Worm (Caenorhabditis elegans) whole organism, mixed stage, embryonic: ENCODE measurements around the gene srh-87.

Experiments
- M03D4.4 ChIP-seq: sonication (generic microtip); optimal IDR thresholded peaks from 2 replicates; lab custom pipeline; 2017; ENCODE audit warnings: mild to moderate bottlenecking, missing genetic modification characterization, missing compliant biosample characterization
- bed-3 ChIP-seq: fragments of 200-800 bp; sonication (Bioruptor generic); optimal IDR thresholded peaks from 3 replicates; lab custom pipeline; 2018; ENCODE audit warnings: mild to moderate bottlenecking, missing genetic modification characterization, moderate library complexity, missing compliant biosample characterization
- blmp-1 ChIP-seq: fragments of 150-350 bp; optimal IDR thresholded peaks from 2 replicates; lab custom pipeline; 2014; ENCODE audit warnings: missing biosample characterization, missing genetic modification characterization
- ceh-39 ChIP-seq: fragments of 150-350 bp; optimal IDR thresholded peaks from 2 replicates; lab custom pipeline; 2014; ENCODE audit warnings: missing biosample characterization, missing genetic modification characterization
- ceh-43 ChIP-seq: fragments of 200-800 bp; sonication (Bioruptor generic); optimal IDR thresholded peaks from 2 replicates; lab custom pipeline; 2018; ENCODE audit warnings: mild to moderate bottlenecking, missing genetic modification characterization, moderate library complexity, missing compliant biosample characterization
- ceh-83 ChIP-seq: fragments of 200-800 bp; sonication (Bioruptor generic); optimal IDR thresholded peaks from 2 replicates; lab custom pipeline; 2018; ENCODE audit warnings: mild to moderate bottlenecking, missing genetic modification characterization, missing compliant biosample characterization
- ces-1 ChIP-seq: fragments of 150-350 bp; optimal IDR thresholded peaks from 2 replicates; lab custom pipeline; 2014; ENCODE audit warnings: missing biosample characterization, missing genetic modification reagents, missing genetic modification characterization
- cnd-1 ChIP-seq: fragments of 200-800 bp; sonication (Bioruptor generic); optimal IDR thresholded peaks from 2 replicates; lab custom pipeline; 2018; ENCODE audit warnings: mild to moderate bottlenecking, missing genetic modification characterization, missing compliant biosample characterization
- drap-1 ChIP-seq: fragments of 200-800 bp; sonication (Bioruptor generic); optimal IDR thresholded peaks from 3 replicates; lab custom pipeline; 2018; ENCODE audit warnings: mild to moderate bottlenecking, missing genetic modification characterization, missing compliant biosample characterization
- elt-1 ChIP-seq: sonication (generic microtip); optimal IDR thresholded peaks from 2 replicates; lab custom pipeline; 2017; ENCODE audit warnings: missing genetic modification characterization, mild to moderate bottlenecking, missing compliant biosample characterization, antibody characterized with exemption, moderate library complexity, borderline replicate concordance; ENCODE audit not compliant: insufficient read depth
- elt-3 ChIP-seq: fragments of 150-350 bp; optimal IDR thresholded peaks from 2 replicates; lab custom pipeline; 2014; ENCODE audit warnings: missing biosample characterization, missing genetic modification characterization
- flh-1 ChIP-seq: fragments of 200-800 bp; sonication (Bioruptor generic); optimal IDR thresholded peaks from 2 replicates; lab custom pipeline; 2018; ENCODE audit warnings: mild to moderate bottlenecking, missing genetic modification characterization, moderate library complexity, missing compliant biosample characterization
- ham-2 ChIP-seq: fragments of 200-800 bp; sonication (Bioruptor generic); optimal IDR thresholded peaks from 2 replicates; lab custom pipeline; 2018; ENCODE audit warnings: mild to moderate bottlenecking, missing genetic modification characterization, missing compliant biosample characterization
- lin-13 ChIP-seq: fragments of 150-350 bp; optimal IDR thresholded peaks from 2 replicates; lab custom pipeline; 2014; ENCODE audit warnings: missing biosample characterization, missing genetic modification characterization
- lin-32 ChIP-seq: fragments of 200-800 bp; sonication (Bioruptor generic); optimal IDR thresholded peaks from 2 replicates; lab custom pipeline; 2018; ENCODE audit warnings: mild to moderate bottlenecking, missing genetic modification characterization, missing compliant biosample characterization
- lsy-2 ChIP-seq: fragments of 150-350 bp; optimal IDR thresholded peaks from 2 replicates; lab custom pipeline; 2014; ENCODE audit warnings: missing biosample characterization, missing genetic modification characterization
- mab-5 ChIP-seq: fragments of 150-350 bp; optimal IDR thresholded peaks from 2 replicates; lab custom pipeline; 2014; ENCODE audit warnings: missing biosample characterization, missing genetic modification characterization
- mep-1 ChIP-seq: fragments of 150-350 bp; optimal IDR thresholded peaks from 2 replicates; lab custom pipeline; 2017; ENCODE audit warnings: missing biosample characterization, missing genetic modification reagents, missing genetic modification characterization, inconsistent platforms
- mls-2 ChIP-seq: sonication (generic microtip); optimal IDR thresholded peaks from 2 replicates; lab custom pipeline; 2016; ENCODE audit warnings: mild to moderate bottlenecking, missing genetic modification characterization, moderate library complexity, missing compliant biosample characterization
- nhr-12 ChIP-seq: fragments of 150-350 bp; optimal IDR thresholded peaks from 2 replicates; lab custom pipeline; 2014; ENCODE audit warnings: missing biosample characterization, missing genetic modification characterization
- nhr-2 ChIP-seq: fragments of 150-350 bp; optimal IDR thresholded peaks from 2 replicates; lab custom pipeline; 2014; ENCODE audit warnings: missing biosample characterization, missing genetic modification characterization
- nhr-237 ChIP-seq: fragments of 150-350 bp; optimal IDR thresholded peaks from 2 replicates; lab custom pipeline; 2014; ENCODE audit warnings: missing biosample characterization, missing genetic modification characterization
- nhr-28 ChIP-seq: fragments of 150-350 bp; optimal IDR thresholded peaks from 2 replicates; lab custom pipeline; 2014; ENCODE audit warnings: missing biosample characterization, missing genetic modification characterization
- nhr-76 ChIP-seq: sonication (generic microtip); optimal IDR thresholded peaks from 2 replicates; lab custom pipeline; 2017; ENCODE audit warnings: missing biosample characterization, missing genetic modification characterization
- pha-4 ChIP-seq: fragments of 150-350 bp; optimal IDR thresholded peaks from 2 replicates; lab custom pipeline; 2018; ENCODE audit warnings: missing biosample characterization, missing genetic modification reagents, missing genetic modification characterization
- snpc-4 ChIP-seq: fragments of 150-350 bp; optimal IDR thresholded peaks from 2 replicates; lab custom pipeline; 2014; ENCODE audit warnings: missing biosample characterization, missing genetic modification characterization
- sptf-1 ChIP-seq: sonication (generic microtip); optimal IDR thresholded peaks from 2 replicates; lab custom pipeline; 2017; ENCODE audit warnings: mild to moderate bottlenecking, missing genetic modification characterization, moderate library complexity, missing compliant biosample characterization
- tbx-8 ChIP-seq: fragments of 200-800 bp; sonication (Bioruptor generic); optimal IDR thresholded peaks from 2 replicates; lab custom pipeline; 2018; ENCODE audit warnings: mild to moderate bottlenecking, missing genetic modification characterization, moderate library complexity, missing compliant biosample characterization
- unc-120 ChIP-seq: sonication (generic microtip); optimal IDR thresholded peaks from 2 replicates; lab custom pipeline; 2017; ENCODE audit warnings: missing genetic modification characterization, missing compliant biosample characterization; ENCODE audit not compliant: poor library complexity, severe bottlenecking
- unc-62 ChIP-seq: fragments of 150-350 bp; optimal IDR thresholded peaks from 2 replicates; lab custom pipeline; 2014; ENCODE audit warnings: missing biosample characterization, missing genetic modification reagents, missing genetic modification characterization
- zip-8 ChIP-seq: fragments of 150-350 bp; optimal IDR thresholded peaks from 2 replicates; lab custom pipeline; 2014; ENCODE audit warnings: missing biosample characterization, missing genetic modification characterization
- ztf-11 ChIP-seq: fragments of 150-350 bp; optimal IDR thresholded peaks from 2 replicates; lab custom pipeline; 2014; ENCODE audit warnings: missing biosample characterization, missing genetic modification characterization

The srh-87 gene

DNA sequence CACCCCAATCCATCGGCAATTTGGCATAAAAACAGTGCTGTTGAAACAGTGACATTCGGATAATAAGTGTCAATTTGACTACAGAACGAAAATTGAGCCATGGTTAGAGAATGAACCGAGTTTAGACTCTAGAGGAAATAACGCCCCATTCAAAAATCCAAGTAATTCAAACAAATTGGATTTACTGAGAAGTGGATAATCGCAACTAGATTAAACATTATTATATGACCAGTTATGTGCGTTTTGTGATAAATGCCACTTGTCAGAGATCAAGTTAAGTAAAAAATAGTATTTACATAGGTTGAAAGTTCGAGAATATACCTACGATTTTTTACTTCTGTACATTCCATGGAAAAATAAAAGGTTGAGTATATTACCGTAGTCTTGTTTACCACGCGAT, 39.8 kb upstream of the srh-87 start, which contains the start of gene srw-139:
Gene srw-139, minus strand, starts transcription at position 101 of the 400 bp plus-strand sequence.
- TF ChIP-seq ces-1 (GFP tag; lab: Kevin White, UChicago) (no peak), bed-3 (GFP tag; lab: Kevin White, UChicago) (no peak), mls-2 (no peak), nhr-28 (tag; lab: Kevin White, UChicago) (no peak), sptf-1 (tag; lab: Kevin White, UChicago) (no peak), lsy-2 (no peak), drap-1 (GFP tag; lab: Kevin White, UChicago) (no peak), lin-13 (tag; lab: Kevin White, UChicago) (no peak), cnd-1 (no peak), nhr-12 (no peak)

DNA sequence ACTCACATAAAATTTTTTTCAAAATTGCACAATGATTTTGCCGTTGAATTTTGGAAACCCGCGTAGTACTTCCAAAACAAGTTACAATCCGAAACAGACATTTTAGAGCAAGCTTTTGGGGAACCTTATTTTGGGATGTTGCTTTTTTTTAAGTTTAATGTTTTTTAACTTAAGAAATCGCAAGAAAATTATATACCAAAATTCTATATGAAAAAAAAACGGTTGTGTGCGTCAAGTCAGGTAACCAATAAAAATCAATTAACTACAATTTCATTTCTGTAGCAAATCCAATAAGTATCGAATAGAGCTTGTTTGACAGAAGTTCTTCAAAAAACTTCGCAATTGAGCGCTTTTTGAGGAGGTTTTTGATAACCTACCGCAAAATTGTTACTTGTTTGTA, 37.8 kb upstream of the srh-87 start, which contains the start of gene srw-117:
Gene srw-117, minus strand, starts transcription at position 101 of the 400 bp plus-strand sequence.
- TF ChIP-seq unc-62 (GFP tag; lab: Kevin White, UChicago) (no peak), drap-1 (GFP tag; lab: Kevin White, UChicago) (no peak), unc-120 (no peak), M03D4.4 (tag; lab: Kevin White, UChicago) (no peak), ceh-39 (no peak), mab-5 (no peak), nhr-76 (no peak), sptf-1 (tag; lab: Kevin White, UChicago) (no peak), elt-1 (tag; lab: Kevin White, UChicago) (no peak), pha-4 (tag; lab: Kevin White, UChicago) (no peak), lsy-2 (no peak), bed-3 (GFP tag; lab: Kevin White, UChicago) (no peak), ztf-11 (tag; lab: Kevin White, UChicago) (no peak), lin-13 (tag; lab: Kevin White, UChicago) (no peak), ces-1 (GFP tag; lab: Kevin White, UChicago) (no peak)

DNA sequence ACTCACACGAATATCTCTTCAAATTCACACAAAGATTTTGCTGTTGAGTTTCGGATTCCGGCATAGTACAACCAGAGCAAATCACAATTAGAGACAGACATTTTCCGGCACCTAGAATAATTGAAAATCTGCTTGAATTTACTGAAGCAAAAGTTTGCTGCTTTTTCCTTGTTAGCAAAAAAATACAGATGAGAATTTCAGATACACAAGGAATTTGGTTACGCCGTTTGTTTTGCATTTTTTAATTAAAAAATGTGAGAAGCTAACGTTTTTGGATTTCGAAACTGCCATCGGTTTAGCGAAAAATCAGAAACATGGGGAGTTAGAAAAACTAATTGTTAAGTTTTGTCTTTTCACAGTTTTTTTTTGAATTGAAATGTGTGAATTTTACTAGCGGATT, 34.5 kb upstream of the srh-87 start, which contains the start of gene srw-118:
Gene srw-118, minus strand, starts transcription at position 101 of the 400 bp plus-strand sequence.
- TF ChIP-seq mep-1 (tag; lab: Kevin White, UChicago) (no peak), drap-1 (GFP tag; lab: Kevin White, UChicago) (no peak), zip-8 (tag; lab: Kevin White, UChicago) (no peak), tbx-8 (no peak), ceh-39 (no peak), ham-2 (no peak), nhr-237 (tag; lab: Kevin White, UChicago) (no peak), nhr-76 (no peak), elt-1 (tag; lab: Kevin White, UChicago) (no peak), ceh-83 (GFP tag; lab: Kevin White, UChicago) (no peak), nhr-2 (no peak), elt-3 (no peak), ztf-11 (tag; lab: Kevin White, UChicago) (no peak)

DNA sequence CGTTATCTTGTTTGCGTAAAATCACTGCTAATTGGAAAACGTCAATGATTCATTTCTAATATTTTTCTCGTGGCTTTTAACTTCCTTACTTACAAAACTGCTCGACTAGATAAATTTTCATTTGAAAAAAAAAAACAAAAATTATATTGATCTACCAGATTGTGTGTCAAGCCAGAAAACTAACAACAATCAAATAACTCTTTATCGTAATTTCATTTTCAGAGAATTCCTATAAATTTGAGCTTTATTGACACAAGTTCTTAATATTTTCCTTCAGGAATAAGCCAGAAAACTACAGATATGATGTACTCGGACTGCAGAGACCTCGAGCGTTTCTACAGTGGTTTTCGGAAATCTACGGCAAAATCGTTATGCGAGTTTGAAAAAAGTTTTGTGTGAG, 30.8 kb upstream of the srh-87 start, which contains the start of gene srw-124:
Gene srw-124, plus strand, starts transcription at position 301 of the 400 bp plus-strand sequence.
- TF ChIP-seq nhr-28 (tag; lab: Kevin White, UChicago), result no peak
- TF ChIP-seq nhr-12, result no peak
- no peak for TF ChIP-seq flh-1 (GFP tag; lab: Kevin White, UChicago)
- no peak for TF ChIP-seq mls-2
- TF ChIP-seq drap-1 (GFP tag; lab: Kevin White, UChicago), result no peak
- TF ChIP-seq cnd-1, result no peak
- TF ChIP-seq ceh-43 (GFP tag; lab: Kevin White, UChicago), result no peak
- TF ChIP-seq blmp-1, result no peak
- TF ChIP-seq M03D4.4 (tag; lab: Kevin White, UChicago), result no peak
- no peak for TF ChIP-seq elt-3
- no peak for TF ChIP-seq mab-5
- no peak for TF ChIP-seq elt-1 (tag; lab: Kevin White, UChicago)
- no peak for TF ChIP-seq nhr-76
- TF ChIP-seq lin-32, result no peak
- TF ChIP-seq ceh-83 (GFP tag; lab: Kevin White, UChicago), result no peak
- no peak for TF ChIP-seq lsy-2
- no peak for TF ChIP-seq snpc-4 (tag; lab: Kevin White, UChicago)
- TF ChIP-seq pha-4 (tag; lab: Kevin White, UChicago), result no peak
- no peak for TF ChIP-seq ces-1 (GFP tag; lab: Kevin White, UChicago)
- no peak for TF ChIP-seq unc-62 (GFP tag; lab: Kevin White, UChicago)
